Worm (Caenorhabditis elegans): ENCODE measurements around the gene ufd-3.
A peak's percentile ranks its signal among the peaks of the same experiment; 100 is the strongest.

DNA sequence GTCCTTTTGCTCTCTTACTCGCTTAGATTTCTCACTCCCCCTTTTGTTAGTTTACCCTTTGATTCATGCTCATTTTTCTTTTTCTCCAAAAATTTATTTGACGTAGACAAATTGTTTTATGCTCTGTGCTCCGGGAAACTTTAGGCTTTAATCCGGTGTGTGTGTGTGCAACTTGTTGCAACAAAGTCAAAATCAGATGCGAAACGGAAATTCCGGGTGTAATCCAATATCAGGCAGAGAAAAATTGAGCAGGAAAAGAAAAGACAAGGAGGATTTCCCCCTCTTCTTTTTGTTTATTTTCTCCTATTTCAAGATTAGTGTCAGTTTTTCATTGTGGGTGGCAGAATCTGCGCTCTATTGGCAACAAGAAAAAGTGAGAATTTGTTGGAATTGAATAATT lies 51.9 kb downstream of the ufd-3 start:
- peak; percentile 30 for TF ChIP-seq tbx-2 (tag; optimal IDR thresholded peaks at IDR 0.05)
- no peak for TF ChIP-seq unc-130 (tag; optimal IDR thresholded peaks at IDR 0.05)
